Fruit fly (Drosophila melanogaster) whole organism, wandering third instar larva: ENCODE data around the gene Rbp1-like.

ENCODE experiments used
- Hr78 ChIP-seq: fragments of >200 bp; optimal IDR thresholded peaks from 2 replicates; lab custom pipeline; 2017; ENCODE audit warnings: missing biosample characterization, missing genetic modification characterization
- Jra ChIP-seq: sonication (Bioruptor generic); optimal IDR thresholded peaks from 2 replicates; lab custom pipeline; 2016; ENCODE audit warnings: missing biosample characterization, missing genetic modification characterization
- Myc ChIP-seq: fragments of >200 bp; optimal IDR thresholded peaks from 2 replicates; lab custom pipeline; 2017
- N ChIP-seq: fragments of >200 bp; optimal IDR thresholded peaks from 2 replicates; lab custom pipeline; 2018; ENCODE audit warnings: missing biosample characterization, missing external identifiers, missing genetic modification characterization
- dl ChIP-seq, 2 experiments: fragments of 175-275, 200-275 bp in 1 of 2; fragments of 200-275 bp in 1 of 2; sonication (Bioruptor generic); optimal IDR thresholded peaks; lab custom pipeline; 2018; ENCODE audit warnings: mild to moderate bottlenecking in 2 of 2, missing biosample characterization in 2 of 2, missing genetic modification characterization in 2 of 2, moderate library complexity in 2 of 2; ENCODE audit not compliant: partially characterized antibody in 2 of 2, insufficient read depth in 1 of 2
- foxo ChIP-seq, 2 experiments: fragments of 200-800 bp; sonication (Bioruptor generic); optimal IDR thresholded peaks; 2 replicates in 1 of 2; 3 replicates in 1 of 2; lab custom pipeline; 2016 to 2017; ENCODE audit warnings: missing biosample characterization in 2 of 2, missing genetic modification characterization in 2 of 2
- fru ChIP-seq: fragments of 200-800 bp; sonication (Bioruptor generic); optimal IDR thresholded peaks from 3 replicates; lab custom pipeline; 2016; ENCODE audit warnings: missing biosample characterization, mild to moderate bottlenecking, missing genetic modification characterization
- psq ChIP-seq: fragments of 200-800 bp; sonication (Bioruptor generic); optimal IDR thresholded peaks from 3 replicates; lab custom pipeline; 2017; ENCODE audit warnings: missing biosample characterization, mild to moderate bottlenecking, missing genetic modification characterization, moderate library complexity
- rgr ChIP-seq: fragments of 200-800 bp; sonication (Bioruptor generic); optimal IDR thresholded peaks from 3 replicates; lab custom pipeline; 2016; ENCODE audit warnings: missing biosample characterization, mild to moderate bottlenecking, missing genetic modification characterization
- sage ChIP-seq: fragments of 200-800 bp; sonication (Bioruptor generic); optimal IDR thresholded peaks from 2 replicates; lab custom pipeline; 2016; ENCODE audit warnings: missing biosample characterization, mild to moderate bottlenecking, missing genetic modification characterization
- usp ChIP-seq: fragments of >200 bp; optimal IDR thresholded peaks from 2 replicates; lab custom pipeline; 2017; ENCODE audit warnings: missing biosample characterization, missing genetic modification characterization

dm6 chrX:13397610-13398009 is 12.9 kb upstream of the Rbp1-like start:
- TF ChIP-seq rgr (GFP tag; lab: Kevin White, UChicago) (no peak), usp (GFP tag; lab: Kevin White, UChicago) (no peak), sage (GFP tag; lab: Kevin White, UChicago) (no peak), Myc (lab: Kevin White, UChicago) (no peak), Hr78 (GFP tag; lab: Kevin White, UChicago) (no peak), N (GFP tag; lab: Kevin White, UChicago) (no peak), fru (no peak), psq (GFP tag; lab: Kevin White, UChicago) (no peak), Jra (GFP tag; lab: Kevin White, UChicago) (no peak), foxo (GFP tag; optimal IDR thresholded peaks at IDR 0.05; lab: Kevin White, UChicago) (no peak), dl (GFP tag; optimal IDR thresholded peaks at IDR 0.05; lab: Kevin White, UChicago; ENCODE audit: insufficient read depth in 1 of 2, partially characterized antibody in 2 of 2) (no peak)
